Worm (Caenorhabditis elegans) whole organism, L3 larva: ENCODE measurements around the gene nhr-138.

ENCODE experiments used
- R02D3.7 ChIP-seq: fragments of 150-350 bp; optimal IDR thresholded peaks from 2 replicates; lab custom pipeline; 2014; ENCODE audit warnings: missing biosample characterization, missing genetic modification characterization
- ZK546.5 ChIP-seq: sonication (generic microtip); optimal IDR thresholded peaks from 2 replicates; lab custom pipeline; 2017; ENCODE audit warnings: missing biosample characterization, missing genetic modification characterization
- aly-2 ChIP-seq: fragments of 150-350 bp; optimal IDR thresholded peaks from 2 replicates; lab custom pipeline; 2014; ENCODE audit warnings: missing biosample characterization, missing genetic modification characterization
- ama-1 ChIP-seq: fragments of 150-350 bp; optimal IDR thresholded peaks from 2 replicates; lab custom pipeline; 2018
- ceh-16 ChIP-seq: sonication (generic microtip); optimal IDR thresholded peaks from 2 replicates; lab custom pipeline; 2017; ENCODE audit warnings: missing biosample characterization, missing genetic modification characterization
- ceh-28 ChIP-seq: fragments of 150-350 bp; optimal IDR thresholded peaks from 2 replicates; lab custom pipeline; 2014; ENCODE audit warnings: missing biosample characterization, missing genetic modification reagents, missing genetic modification characterization
- ceh-82 ChIP-seq: fragments of 150-350 bp; optimal IDR thresholded peaks from 2 replicates; lab custom pipeline; 2014; ENCODE audit warnings: missing biosample characterization, missing genetic modification characterization
- ceh-9 ChIP-seq: sonication (generic microtip); optimal IDR thresholded peaks from 2 replicates; lab custom pipeline; 2018; ENCODE audit warnings: missing biosample characterization, missing genetic modification characterization
- egl-27 ChIP-seq: sonication (generic microtip); optimal IDR thresholded peaks from 4 replicates; lab custom pipeline; 2017; ENCODE audit warnings: missing biosample characterization, missing genetic modification reagents, missing genetic modification characterization
- egl-5 ChIP-seq: fragments of 150-350 bp; optimal IDR thresholded peaks from 2 replicates; lab custom pipeline; 2017; ENCODE audit warnings: missing biosample characterization, missing genetic modification reagents, missing genetic modification characterization, inconsistent platforms
- elt-1 ChIP-seq: fragments of 150-350 bp; optimal IDR thresholded peaks from 2 replicates; lab custom pipeline; 2014; ENCODE audit warnings: missing biosample characterization, missing genetic modification characterization
- elt-2 ChIP-seq: sonication (generic microtip); optimal IDR thresholded peaks from 2 replicates; lab custom pipeline; 2016; ENCODE audit warnings: missing genetic modification reagents, mild to moderate bottlenecking, missing genetic modification characterization, missing compliant biosample characterization
- elt-3 ChIP-seq, 3 experiments: fragments of 150-350 bp in 1 of 3; sonication (generic microtip) in 2 of 3; optimal IDR thresholded peaks; 2 replicates in 2 of 3; 4 replicates in 1 of 3; lab custom pipeline; 2014 to 2017; ENCODE audit warnings: missing biosample characterization in 3 of 3, missing genetic modification characterization in 3 of 3
- fkh-10 ChIP-seq: sonication (generic microtip); optimal IDR thresholded peaks from 2 replicates; lab custom pipeline; 2017; ENCODE audit warnings: missing biosample characterization, missing genetic modification reagents, missing genetic modification characterization
- fkh-2 ChIP-seq: fragments of 150-350 bp; optimal IDR thresholded peaks from 2 replicates; lab custom pipeline; 2014; ENCODE audit warnings: missing biosample characterization, missing genetic modification reagents, missing genetic modification characterization
- hmg-11 ChIP-seq: sonication (generic microtip); optimal IDR thresholded peaks from 2 replicates; lab custom pipeline; 2016; ENCODE audit warnings: missing genetic modification characterization, missing compliant biosample characterization
- jun-1 ChIP-seq: fragments of 150-350 bp; optimal IDR thresholded peaks from 2 replicates; lab custom pipeline; 2014; ENCODE audit warnings: missing biosample characterization, missing genetic modification reagents, missing genetic modification characterization
- lin-15B ChIP-seq: fragments of 150-350 bp; optimal IDR thresholded peaks from 2 replicates; lab custom pipeline; 2014; ENCODE audit warnings: missing biosample characterization, missing genetic modification characterization
- lin-39 ChIP-seq: fragments of 150-350 bp; optimal IDR thresholded peaks from 2 replicates; lab custom pipeline; 2018; ENCODE audit warnings: missing biosample characterization, missing genetic modification reagents, missing genetic modification characterization
- lsy-12 ChIP-seq: sonication (generic microtip); optimal IDR thresholded peaks from 2 replicates; lab custom pipeline; 2016; ENCODE audit warnings: mild to moderate bottlenecking, missing genetic modification characterization, missing compliant biosample characterization
- nfya-1 ChIP-seq: sonication (generic microtip); optimal IDR thresholded peaks from 2 replicates; lab custom pipeline; 2017; ENCODE audit warnings: missing genetic modification characterization, mild to moderate bottlenecking, missing compliant biosample characterization, antibody characterized with exemption, moderate library complexity; ENCODE audit not compliant: insufficient read depth
- nhr-11 ChIP-seq: fragments of 150-350 bp; optimal IDR thresholded peaks from 2 replicates; lab custom pipeline; 2014; ENCODE audit warnings: missing biosample characterization, missing genetic modification characterization
- nhr-12 ChIP-seq: fragments of 150-350 bp; optimal IDR thresholded peaks from 2 replicates; lab custom pipeline; 2014; ENCODE audit warnings: missing biosample characterization, missing genetic modification characterization
- nhr-23 ChIP-seq: fragments of 150-350 bp; optimal IDR thresholded peaks from 2 replicates; lab custom pipeline; 2014; ENCODE audit warnings: missing biosample characterization, missing genetic modification reagents, missing genetic modification characterization
- nhr-25 ChIP-seq: sonication (generic microtip); optimal IDR thresholded peaks from 2 replicates; lab custom pipeline; 2017; ENCODE audit warnings: missing biosample characterization, missing genetic modification characterization
- nhr-43 ChIP-seq: sonication (generic microtip); optimal IDR thresholded peaks from 2 replicates; lab custom pipeline; 2016; ENCODE audit warnings: mild to moderate bottlenecking, missing genetic modification characterization, missing compliant biosample characterization; ENCODE audit not compliant: poor library complexity, severe bottlenecking
- nhr-77 ChIP-seq: fragments of 150-350 bp; optimal IDR thresholded peaks from 2 replicates; lab custom pipeline; 2014; ENCODE audit warnings: missing biosample characterization, missing genetic modification characterization
- pha-4 ChIP-seq: fragments of 150-350 bp; optimal IDR thresholded peaks from 2 replicates; lab custom pipeline; 2014; ENCODE audit warnings: missing biosample characterization, missing genetic modification reagents, missing genetic modification characterization
- pqm-1 ChIP-seq: fragments of 150-350 bp; optimal IDR thresholded peaks from 2 replicates; lab custom pipeline; 2017; ENCODE audit warnings: missing biosample characterization, missing genetic modification characterization, inconsistent platforms
- sea-2 ChIP-seq: fragments of 150-350 bp; sonication (generic microtip); optimal IDR thresholded peaks from 4 replicates; lab custom pipeline; 2014; ENCODE audit warnings: missing biosample characterization, missing genetic modification reagents, missing genetic modification characterization
- skn-1 ChIP-seq: fragments of 150-350 bp; optimal IDR thresholded peaks from 2 replicates; lab custom pipeline; 2014; ENCODE audit warnings: missing biosample characterization, missing genetic modification characterization
- snpc-4 ChIP-seq: fragments of 150-350 bp; optimal IDR thresholded peaks from 2 replicates; lab custom pipeline; 2014; ENCODE audit warnings: missing biosample characterization, missing genetic modification characterization
- tbx-2 ChIP-seq: sonication (generic microtip); optimal IDR thresholded peaks from 2 replicates; lab custom pipeline; 2016; ENCODE audit warnings: mild to moderate bottlenecking, missing genetic modification characterization, missing compliant biosample characterization
- unc-39 ChIP-seq: sonication (generic microtip); optimal IDR thresholded peaks from 4 replicates; lab custom pipeline; 2017; ENCODE audit warnings: missing biosample characterization, missing genetic modification characterization
- ztf-11 ChIP-seq: fragments of 150-350 bp; optimal IDR thresholded peaks from 2 replicates; lab custom pipeline; 2014; ENCODE audit warnings: missing biosample characterization, missing genetic modification characterization

nhr-138 gene

ce11 chrIV:9717844-9718243, 7.2 kb upstream of the nhr-138 start:
- TF ChIP-seq ceh-9 (tag; lab: Kevin White, UChicago) (no peak), skn-1 (tag; lab: Kevin White, UChicago) (peak; percentile 15)
- TF ChIP-seq, all 47 proteins: peak for 1

ce11 chrIV:9718396-9718795, 6.7 kb upstream of the nhr-138 start:
- TF ChIP-seq tbx-2 (tag; lab: Kevin White, UChicago) (peak; percentile 37), ama-1 (peak; percentile 86), ceh-16 (no peak), hmg-11 (tag; lab: Kevin White, UChicago) (peak; percentile 68), snpc-4 (tag; lab: Kevin White, UChicago) (peak; percentile 32), elt-3 (tag; optimal IDR thresholded peaks at IDR 0.05; lab: Kevin White, UChicago) (no peak), ztf-11 (tag; lab: Kevin White, UChicago) (no peak), unc-39 (tag; lab: Kevin White, UChicago) (no peak), aly-2 (no peak), ceh-9 (tag; lab: Kevin White, UChicago) (no peak), sea-2 (no peak), pha-4 (tag; lab: Kevin White, UChicago) (peak; percentile 90), egl-27 (tag; lab: Kevin White, UChicago) (no peak), ceh-82 (tag; lab: Kevin White, UChicago) (no peak), egl-5 (peak; percentile 68), lin-39 (tag; lab: Kevin White, UChicago) (peak; percentile 53), nhr-23 (tag; lab: Kevin White, UChicago) (peak; percentile 82), ZK546.5 (tag; lab: Kevin White, UChicago) (no peak), nhr-12 (no peak), lin-15B (peak; percentile 54), R02D3.7 (tag; lab: Kevin White, UChicago) (peak; percentile 4), nhr-77 (tag; lab: Kevin White, UChicago) (no peak), nhr-25 (peak; percentile 77), ceh-28 (tag; lab: Kevin White, UChicago) (peak; percentile 52), nhr-11 (tag; lab: Kevin White, UChicago) (peak; percentile 5), nfya-1 (tag; lab: Kevin White, UChicago) (peak; percentile 79), jun-1 (tag; lab: Kevin White, UChicago) (peak; percentile 76), elt-1 (tag; lab: Kevin White, UChicago) (peak; percentile 23), skn-1 (tag; lab: Kevin White, UChicago) (peak; percentile 99), nhr-43 (tag; lab: Kevin White, UChicago) (peak; percentile 57), lsy-12 (tag; lab: Kevin White, UChicago) (no peak), pqm-1 (peak; percentile 80), elt-2 (tag; lab: Kevin White, UChicago) (peak; percentile 77)
- TF ChIP-seq, all 47 proteins: peak for 20

- TF ChIP-seq lin-15B (no peak), tbx-2 (tag; lab: Kevin White, UChicago) (no peak), ceh-28 (tag; lab: Kevin White, UChicago) (peak; percentile 26), hmg-11 (tag; lab: Kevin White, UChicago) (no peak), elt-1 (tag; lab: Kevin White, UChicago) (peak; percentile 92), nhr-11 (tag; lab: Kevin White, UChicago) (no peak), nhr-23 (tag; lab: Kevin White, UChicago) (peak; percentile 75), snpc-4 (tag; lab: Kevin White, UChicago) (no peak), R02D3.7 (tag; lab: Kevin White, UChicago) (no peak), lin-39 (tag; lab: Kevin White, UChicago) (no peak)
Measured at ce11 chrIV:9723185-9723584, 1.9 kb upstream of the nhr-138 start.

ce11 chrIV:9725468-9725985, 476 bp downstream of the nhr-138 start:
- TF ChIP-seq nhr-11 (tag; lab: Kevin White, UChicago): peak; percentile 66
- no peak for TF ChIP-seq fkh-10 (GFP tag; lab: Kevin White, UChicago)
- no peak for TF ChIP-seq fkh-2 (tag; lab: Kevin White, UChicago)
- TF ChIP-seq nhr-43 (tag; lab: Kevin White, UChicago): no peak
